Worm (Caenorhabditis elegans) whole organism, L4 larva: ENCODE results near the gene folt-1.
A peak's percentile ranks its signal among the peaks of the same experiment; 100 is the strongest.

Experiments used
- T26A8.4 ChIP-seq: fragments of 200-800 bp; sonication (Bioruptor generic); IDR thresholded peaks from 2 replicates; pipeline ENCODE4 v1.3.6; 2022; ENCODE audit warnings: missing genetic modification characterization, missing compliant biosample characterization
- Y5F2A.4 ChIP-seq: fragments of 200-800 bp; sonication (Bioruptor generic); optimal IDR thresholded peaks from 2 replicates; lab custom pipeline; 2018; ENCODE audit warnings: mild to moderate bottlenecking, missing genetic modification characterization, missing compliant biosample characterization
- ZK337.2 ChIP-seq: fragments of 200-800 bp; sonication (Bioruptor generic); IDR thresholded peaks from 2 replicates; pipeline ENCODE4 v1.3.6; 2022; ENCODE audit warnings: missing genetic modification reagents, missing genetic modification characterization, missing compliant biosample characterization
- aha-1 ChIP-seq: fragments of 150-350 bp; peaks from one replicate; lab custom pipeline; 2014; ENCODE audit warnings: missing biosample characterization, missing genetic modification characterization
- aly-2 ChIP-seq: sonication (generic microtip); optimal IDR thresholded peaks from 2 replicates; lab custom pipeline; 2018; ENCODE audit warnings: missing biosample characterization, missing genetic modification characterization
- ceh-20 ChIP-seq: fragments of 200-800 bp; sonication (Bioruptor generic); IDR thresholded peaks from 2 replicates; pipeline ENCODE4 v1.3.6; 2022; ENCODE audit warnings: missing genetic modification reagents, missing genetic modification characterization, missing compliant biosample characterization
- cey-2 ChIP-seq: sonication (generic microtip); optimal IDR thresholded peaks from 3 replicates; lab custom pipeline; 2017; ENCODE audit warnings: missing genetic modification characterization, mild to moderate bottlenecking, missing compliant biosample characterization, antibody characterized with exemption, borderline replicate concordance; ENCODE audit not compliant: insufficient read depth
- ctbp-1 ChIP-seq: fragments of 200-800 bp; sonication (Bioruptor generic); IDR thresholded peaks from 2 replicates; pipeline ENCODE4 v1.3.6; 2022; ENCODE audit warnings: missing genetic modification reagents, missing genetic modification characterization, missing compliant biosample characterization
- daf-16 ChIP-seq, 3 experiments: sonication (generic microtip); optimal IDR thresholded peaks; 2 replicates each; lab custom pipeline; 2016 to 2017; ENCODE audit warnings: missing genetic modification characterization in 3 of 3, missing genetic modification reagents in 3 of 3, mild to moderate bottlenecking in 2 of 3, missing compliant biosample characterization in 2 of 3, missing biosample characterization in 1 of 3, moderate library complexity in 1 of 3
- daf-19 ChIP-seq: fragments of 200-800 bp; sonication (Bioruptor generic); conservative IDR thresholded peaks from 2 replicates; pipeline ENCODE4 v1.3.6; 2022; ENCODE audit warnings: missing genetic modification characterization, missing compliant biosample characterization
- dmd-6 ChIP-seq: fragments of 200-800 bp; sonication (Bioruptor generic); IDR thresholded peaks from 2 replicates; pipeline ENCODE4 v1.3.6; 2022; ENCODE audit warnings: missing genetic modification reagents, missing genetic modification characterization, missing compliant biosample characterization
- dve-1 ChIP-seq: sonication (generic microtip); optimal IDR thresholded peaks from 2 replicates; lab custom pipeline; 2017; ENCODE audit warnings: antibody characterized with exemption, mild to moderate bottlenecking, missing genetic modification characterization, missing compliant biosample characterization; ENCODE audit not compliant: insufficient read depth
- egl-43 ChIP-seq: fragments of 200-800 bp; sonication (Bioruptor generic); IDR thresholded peaks from 2 replicates; pipeline ENCODE4 v1.3.6; 2022; ENCODE audit warnings: missing genetic modification reagents, missing genetic modification characterization, missing compliant biosample characterization
- fkh-10 ChIP-seq: fragments of 150-350 bp; optimal IDR thresholded peaks from 2 replicates; lab custom pipeline; 2014; ENCODE audit warnings: missing biosample characterization, missing genetic modification reagents, missing genetic modification characterization
- hlh-11 ChIP-seq: fragments of 200-800 bp; sonication (Bioruptor generic); optimal IDR thresholded peaks from 2 replicates; lab custom pipeline; 2018; ENCODE audit warnings: mild to moderate bottlenecking, missing genetic modification characterization, missing compliant biosample characterization
- hlh-30 ChIP-seq: sonication (generic microtip); optimal IDR thresholded peaks from 2 replicates; lab custom pipeline; 2017; ENCODE audit warnings: antibody characterized with exemption, mild to moderate bottlenecking, missing genetic modification characterization, missing compliant biosample characterization; ENCODE audit not compliant: insufficient read depth
- hmg-1.1 ChIP-seq: fragments of 200-800 bp; sonication (Bioruptor generic); IDR thresholded peaks from 2 replicates; pipeline ENCODE4 v1.3.6; 2022; ENCODE audit warnings: missing genetic modification reagents, missing genetic modification characterization, missing compliant biosample characterization
- lin-38 ChIP-seq: fragments of 200-800 bp; sonication (Bioruptor generic); IDR thresholded peaks from 2 replicates; pipeline ENCODE4 v1.3.6; 2022; ENCODE audit warnings: missing genetic modification reagents, missing genetic modification characterization, missing compliant biosample characterization
- mdl-1 ChIP-seq, 2 experiments: fragments of 150-350 bp in 1 of 2; sonication (generic microtip) in 1 of 2; optimal IDR thresholded peaks; 2 replicates each; lab custom pipeline; 2014 to 2017; ENCODE audit warnings: missing biosample characterization in 2 of 2, missing genetic modification characterization in 2 of 2
- mdt-29 ChIP-seq: fragments of 200-800 bp; sonication (Bioruptor generic); IDR thresholded peaks from 2 replicates; pipeline ENCODE4 v1.3.6; 2022; ENCODE audit warnings: missing genetic modification reagents, missing genetic modification characterization, missing compliant biosample characterization
- mep-1 ChIP-seq: fragments of 150-350 bp; sonication (generic microtip); optimal IDR thresholded peaks from 3 replicates; lab custom pipeline; 2014; ENCODE audit warnings: missing biosample characterization, missing genetic modification characterization
- mxl-2 ChIP-seq: fragments of 200-800 bp; sonication (Bioruptor generic); conservative IDR thresholded peaks from 2 replicates; pipeline ENCODE4 v1.3.6; 2022; ENCODE audit warnings: missing genetic modification reagents, missing genetic modification characterization, missing compliant biosample characterization
- mxl-3 ChIP-seq: fragments of 200-800 bp; sonication (Bioruptor generic); optimal IDR thresholded peaks from 2 replicates; lab custom pipeline; 2018; ENCODE audit warnings: mild to moderate bottlenecking, missing genetic modification characterization, missing compliant biosample characterization
- nhr-10 ChIP-seq: fragments of 150-350 bp; optimal IDR thresholded peaks from 2 replicates; lab custom pipeline; 2014; ENCODE audit warnings: missing biosample characterization, missing genetic modification characterization
- nhr-11 ChIP-seq: fragments of 150-350 bp; optimal IDR thresholded peaks from 2 replicates; lab custom pipeline; 2014; ENCODE audit warnings: missing biosample characterization, missing genetic modification characterization
- nhr-111 ChIP-seq: fragments of 200-800 bp; sonication (Bioruptor generic); optimal IDR thresholded peaks from 2 replicates; lab custom pipeline; 2018; ENCODE audit warnings: mild to moderate bottlenecking, missing genetic modification characterization, missing compliant biosample characterization
- nhr-25 ChIP-seq: sonication (generic microtip); optimal IDR thresholded peaks from 2 replicates; lab custom pipeline; 2017; ENCODE audit warnings: missing genetic modification characterization, mild to moderate bottlenecking, missing compliant biosample characterization, antibody characterized with exemption, moderate library complexity, borderline replicate concordance; ENCODE audit not compliant: insufficient read depth
- nhr-28 ChIP-seq: fragments of 150-350 bp; optimal IDR thresholded peaks from 2 replicates; lab custom pipeline; 2014; ENCODE audit warnings: missing biosample characterization, missing genetic modification characterization
- nhr-41 ChIP-seq: fragments of 200-800 bp; sonication (Bioruptor generic); IDR thresholded peaks from 2 replicates; pipeline ENCODE4 v1.3.6; 2022; ENCODE audit warnings: missing genetic modification reagents, missing genetic modification characterization, missing compliant biosample characterization
- nhr-48 ChIP-seq: sonication (generic microtip); optimal IDR thresholded peaks from 2 replicates; lab custom pipeline; 2016; ENCODE audit warnings: mild to moderate bottlenecking, missing genetic modification characterization, missing compliant biosample characterization
- nhr-6 ChIP-seq: fragments of 150-350 bp; optimal IDR thresholded peaks from 2 replicates; lab custom pipeline; 2014; ENCODE audit warnings: missing biosample characterization, missing genetic modification characterization
- nhr-77 ChIP-seq: fragments of 150-350 bp; optimal IDR thresholded peaks from 2 replicates; lab custom pipeline; 2014; ENCODE audit warnings: missing biosample characterization, missing genetic modification characterization
- pha-4 ChIP-seq, 2 experiments: fragments of 150-350 bp in 1 of 2; fragments of 200-800 bp in 1 of 2; sonication (Bioruptor generic) in 1 of 2; IDR thresholded peaks in 1 of 2; optimal IDR thresholded peaks in 1 of 2; 2 replicates each; pipeline versions ENCODE4 v1.3.6 to Lab custom; 2014 to 2022; ENCODE audit warnings: missing genetic modification characterization in 2 of 2, missing genetic modification reagents in 2 of 2, missing biosample characterization in 1 of 2, missing compliant biosample characterization in 1 of 2
- php-3 ChIP-seq: fragments of 200-800 bp; sonication (Bioruptor generic); IDR thresholded peaks from 2 replicates; pipeline ENCODE4 v1.3.6; 2022; ENCODE audit warnings: missing genetic modification reagents, missing genetic modification characterization, missing compliant biosample characterization
- rbr-2 ChIP-seq: sonication (generic microtip); optimal IDR thresholded peaks from 2 replicates; lab custom pipeline; 2016; ENCODE audit warnings: missing genotype, missing genetic modification characterization, missing compliant biosample characterization
- saeg-2 ChIP-seq: fragments of 200-800 bp; sonication (Bioruptor generic); IDR thresholded peaks from 2 replicates; pipeline ENCODE4 v1.3.6; 2022; ENCODE audit warnings: missing genetic modification reagents, missing genetic modification characterization, missing compliant biosample characterization
- snpc-4 ChIP-seq: fragments of 150-350 bp; optimal IDR thresholded peaks from 2 replicates; lab custom pipeline; 2014; ENCODE audit warnings: missing biosample characterization, missing genetic modification characterization
- tra-1 ChIP-seq: fragments of 200-800 bp; sonication (Bioruptor generic); IDR thresholded peaks from 2 replicates; pipeline ENCODE4 v1.3.6; 2022; ENCODE audit warnings: missing genetic modification reagents, missing genetic modification characterization, missing compliant biosample characterization
- unc-62 ChIP-seq, 3 experiments: fragments of 150-350 bp in 1 of 3; sonication (generic microtip); optimal IDR thresholded peaks in 2 of 3; peaks in 1 of 3; 1 replicate in 1 of 3; 2 replicates in 2 of 3; lab custom pipeline; 2014 to 2017; ENCODE audit warnings: missing biosample characterization in 3 of 3, missing genetic modification characterization in 3 of 3, missing genetic modification reagents in 3 of 3, missing genotype in 1 of 3
- vab-7 ChIP-seq: fragments of 200-800 bp; sonication (Bioruptor generic); IDR thresholded peaks from 2 replicates; pipeline ENCODE4 v1.3.6; 2022; ENCODE audit warnings: missing genetic modification reagents, missing genetic modification characterization, missing compliant biosample characterization
- zip-11 ChIP-seq: fragments of 200-800 bp; sonication (Bioruptor generic); IDR thresholded peaks from 2 replicates; pipeline ENCODE4 v1.3.6; 2022; ENCODE audit warnings: missing genetic modification characterization, missing compliant biosample characterization
- ztf-7 ChIP-seq: fragments of 150-350 bp; optimal IDR thresholded peaks from 2 replicates; lab custom pipeline; 2014; ENCODE audit warnings: missing biosample characterization, missing genetic modification characterization

The folt-1 gene

DNA sequence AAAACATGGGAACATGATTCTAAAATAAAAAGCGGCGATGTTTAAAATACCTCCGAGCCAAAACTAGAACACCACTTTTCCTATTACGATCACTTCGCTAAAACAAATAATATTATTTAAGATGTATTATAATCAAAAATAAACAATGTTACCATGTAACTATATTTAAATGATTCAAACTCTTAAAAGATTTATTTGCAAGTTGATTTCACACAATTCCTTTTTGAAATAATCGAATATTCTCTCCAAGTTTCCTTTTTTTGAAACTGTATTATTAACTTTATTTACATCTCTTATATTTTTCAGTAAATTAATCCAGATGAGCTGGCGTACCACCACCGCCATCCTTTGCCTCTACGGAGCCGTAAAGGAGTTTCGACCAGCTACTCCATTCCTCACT, at the start of gene folt-1:
TSS of gene folt-1 (plus strand) at position 301 of the 400 bp plus-strand sequence.
- no peak for TF ChIP-seq nhr-11 (tag; lab: Kevin White, UChicago)
- no peak for TF ChIP-seq daf-16 (GFP tag; optimal IDR thresholded peaks at IDR 0.05; lab: Kevin White, UChicago)
- no peak for TF ChIP-seq daf-16 (tag; optimal IDR thresholded peaks at IDR 0.05; lab: Kevin White, UChicago)
- no peak for TF ChIP-seq fkh-10 (GFP tag; lab: Kevin White, UChicago)
- no peak for TF ChIP-seq nhr-111 (GFP tag; lab: Kevin White, UChicago)
- no peak for TF ChIP-seq egl-43 (GFP tag; lab: Robert Waterston, UW)
- no peak for TF ChIP-seq saeg-2 (GFP tag; lab: Robert Waterston, UW)
- no peak for TF ChIP-seq mep-1
- no peak for TF ChIP-seq mdt-29
- no peak for TF ChIP-seq daf-19 (GFP tag; lab: Robert Waterston, UW)

DNA sequence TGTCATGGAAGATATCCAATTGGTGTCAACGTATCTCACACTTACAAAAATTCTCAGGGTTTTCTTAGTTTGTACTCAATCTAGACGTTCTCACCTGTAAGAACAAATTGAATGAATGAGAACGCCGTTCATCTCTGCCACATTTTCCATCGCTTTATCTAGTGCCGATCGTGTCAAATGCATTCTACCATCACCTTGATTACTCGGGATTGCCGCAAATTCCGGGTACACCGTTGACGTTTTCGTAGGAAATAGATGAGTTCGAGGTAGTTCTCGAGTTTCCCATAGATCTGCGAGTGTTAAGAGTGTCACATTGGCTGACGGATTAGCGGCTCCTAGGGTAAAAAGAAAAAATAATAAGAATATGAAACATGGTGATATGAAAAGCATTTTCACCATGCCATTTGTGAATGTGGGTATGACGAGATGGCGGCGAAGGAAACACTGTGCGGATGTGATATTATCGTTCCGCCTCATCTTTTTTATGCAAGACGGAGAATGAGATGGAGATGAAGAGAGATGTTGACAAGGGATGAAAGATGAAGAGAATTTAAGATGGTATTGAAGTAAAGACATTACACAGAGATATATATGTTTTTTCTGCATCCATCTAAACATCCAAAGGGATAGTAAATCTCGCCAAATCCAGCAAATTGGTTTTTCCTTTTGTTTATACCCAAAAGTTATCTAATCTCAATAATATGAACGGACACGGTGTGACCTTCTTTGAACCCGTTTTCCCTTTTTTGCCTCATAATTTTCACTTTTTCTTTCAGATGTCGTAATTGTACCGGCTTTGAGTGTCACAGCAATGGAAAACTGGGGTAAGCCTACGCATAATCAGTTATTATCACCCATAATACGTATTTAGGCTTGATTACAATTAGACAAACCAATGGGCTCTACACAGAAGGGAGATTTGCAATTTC, 47.9 kb upstream of the folt-1 start, which contains the start of gene lact-8:
TSS of gene lact-8 (minus strand) at position 445 of the 929 bp plus-strand sequence.
- TF ChIP-seq mxl-3 (GFP tag; lab: Kevin White, UChicago) (no peak), aha-1 (tag; lab: Kevin White, UChicago) (peak; percentile 71)

DNA sequence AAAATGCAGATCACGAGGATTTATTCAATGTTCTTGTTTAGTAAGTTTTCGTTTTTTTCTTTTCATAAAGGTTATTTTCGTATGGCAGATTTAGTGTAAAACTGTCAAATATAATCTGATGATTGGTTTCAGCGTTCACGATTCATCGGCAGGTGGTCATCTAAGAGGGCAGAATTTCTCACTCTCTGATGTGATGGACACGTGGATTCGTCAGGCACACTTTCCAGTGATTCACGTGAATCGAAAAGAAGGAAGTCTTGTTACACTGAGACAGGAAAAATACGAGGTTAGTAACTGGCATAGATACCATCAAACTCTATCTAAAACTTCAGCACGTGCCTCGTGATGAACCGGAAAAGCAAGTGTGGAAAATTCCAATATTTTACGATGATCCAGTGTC, 46.6 kb upstream of the folt-1 start:
- no peak for TF ChIP-seq hmg-1.1 (GFP tag; lab: Robert Waterston, UW)
- peak; percentile 18 for TF ChIP-seq dve-1
- 0 out of 2 replicates have a peak, but pooled peaks have one; percentile 26 for TF ChIP-seq T26A8.4
- peak; percentile 77 for TF ChIP-seq hlh-30 (tag; lab: Kevin White, UChicago)
- TF ChIP-seq php-3: no peak
- no peak for TF ChIP-seq Y5F2A.4
- peak; percentile 73 for TF ChIP-seq mxl-3 (GFP tag; lab: Kevin White, UChicago)
- no peak for TF ChIP-seq tra-1 (GFP tag; lab: Robert Waterston, UW)
- peak in 1 of 2 experiments; percentile 73 for TF ChIP-seq unc-62 (GFP tag; optimal IDR thresholded peaks at IDR 0.05 in 1 of 2; lab: Kevin White, UChicago)
- no peak for TF ChIP-seq unc-62 (tag; optimal IDR thresholded peaks at IDR 0.05; lab: Kevin White, UChicago)
- TF ChIP-seq hlh-11 (tag; lab: Kevin White, UChicago): peak; percentile 34
- peak; percentile 32; the same call in 1 of the 2 replicates for TF ChIP-seq ceh-20 (GFP tag; lab: Robert Waterston, UW)
- peak in 1 of 2 experiments; percentile 26 for TF ChIP-seq mdl-1 (tag; optimal IDR thresholded peaks at IDR 0.05; lab: Kevin White, UChicago)
- peak; percentile 60 for TF ChIP-seq dmd-6
- peak; percentile 70 for TF ChIP-seq nhr-48 (tag; lab: Kevin White, UChicago)
- no peak for TF ChIP-seq pha-4 (GFP tag; IDR thresholded peaks at IDR 0.05; lab: Robert Waterston, UW)
- TF ChIP-seq pha-4 (tag; optimal IDR thresholded peaks at IDR 0.05; lab: Kevin White, UChicago): no peak
- TF ChIP-seq nhr-28 (tag; lab: Kevin White, UChicago): no peak
- TF ChIP-seq rbr-2: no peak
- TF ChIP-seq cey-2 (tag; lab: Kevin White, UChicago): no peak
- peak; percentile 26 for TF ChIP-seq nhr-6 (tag; lab: Kevin White, UChicago)
- peak; percentile 83 for TF ChIP-seq mxl-2

DNA sequence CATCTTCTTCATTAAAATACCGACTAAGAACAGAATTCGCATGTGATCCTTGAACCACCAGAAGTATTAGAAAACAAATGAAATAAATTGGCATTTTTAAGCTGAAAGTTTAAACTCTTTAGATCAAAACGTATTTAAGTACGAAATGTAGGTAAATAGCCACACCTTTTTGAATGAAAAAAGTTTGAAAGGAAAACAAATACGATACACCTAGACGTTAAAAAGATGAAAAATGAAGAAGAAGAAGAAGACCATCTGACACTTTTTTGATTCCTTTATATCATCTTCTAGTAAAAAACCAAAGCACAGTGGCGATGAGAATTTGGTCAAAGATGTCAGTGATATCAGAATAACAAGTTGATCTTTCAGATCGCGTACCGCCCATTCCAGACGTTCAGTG, 45.4 kb upstream of the folt-1 start, which contains the start of gene Y42A5A.3:
TSS of gene Y42A5A.3 (minus strand) at position 101 of the 400 bp plus-strand sequence.
- TF ChIP-seq zip-11 (GFP tag; lab: Robert Waterston, UW) (no peak), dmd-6 (no peak), aha-1 (tag; lab: Kevin White, UChicago) (no peak), lin-38 (GFP tag; lab: Robert Waterston, UW) (no peak), nhr-41 (no peak), ztf-7 (tag; lab: Kevin White, UChicago) (no peak), mdl-1 (tag; optimal IDR thresholded peaks at IDR 0.05; lab: Kevin White, UChicago) (no peak), fkh-10 (GFP tag; lab: Kevin White, UChicago) (no peak), nhr-25 (no peak), vab-7 (GFP tag; lab: Robert Waterston, UW) (no peak), nhr-77 (no peak), aly-2 (tag; lab: Kevin White, UChicago) (no peak), ctbp-1 (GFP tag; lab: Robert Waterston, UW) (no peak), snpc-4 (tag; lab: Kevin White, UChicago) (no peak), nhr-111 (GFP tag; lab: Kevin White, UChicago) (no peak), ZK337.2 (GFP tag; lab: Robert Waterston, UW) (no peak), nhr-10 (no peak)
